Worm (Caenorhabditis elegans) whole organism, midembryonic: ENCODE measurements around the gene Y53C12A.8.

ENCODE experiments used
- T22C8.4 ChIP-seq: fragments of 200-800 bp; sonication (Bioruptor generic); IDR thresholded peaks from 2 replicates; pipeline ENCODE4 v1.3.6; 2022; ENCODE audit warnings: missing genetic modification characterization, missing compliant biosample characterization
- cog-1 ChIP-seq: sonication (generic microtip); optimal IDR thresholded peaks from 2 replicates; lab custom pipeline; 2016; ENCODE audit warnings: missing genetic modification characterization, missing compliant biosample characterization
- flt-1 ChIP-seq: fragments of 200-800 bp; sonication (Bioruptor generic); IDR thresholded peaks from 2 replicates; pipeline ENCODE4 v1.3.6; 2022; ENCODE audit warnings: missing genetic modification characterization, missing compliant biosample characterization
- klf-2 ChIP-seq: fragments of 200-800 bp; sonication (Bioruptor generic); conservative IDR thresholded peaks from 2 replicates; pipeline ENCODE4 v1.3.6; 2022; ENCODE audit warnings: missing genetic modification reagents, missing genetic modification characterization, missing compliant biosample characterization
- med-1 ChIP-seq: sonication (generic microtip); optimal IDR thresholded peaks from 2 replicates; lab custom pipeline; 2017; ENCODE audit warnings: missing genetic modification characterization, mild to moderate bottlenecking, missing compliant biosample characterization, antibody characterized with exemption, missing genetic modification reagents; ENCODE audit not compliant: insufficient read depth
- tab-1 ChIP-seq: fragments of 200-800 bp; sonication (Bioruptor generic); IDR thresholded peaks from 2 replicates; pipeline ENCODE4 v1.3.6; 2022; ENCODE audit warnings: missing genetic modification characterization, missing compliant biosample characterization
- ztf-23 ChIP-seq: fragments of 200-800 bp; sonication (Bioruptor generic); IDR thresholded peaks from 2 replicates; pipeline ENCODE4 v1.3.6; 2022; ENCODE audit warnings: missing genetic modification reagents, missing genetic modification characterization, missing compliant biosample characterization
- ztf-29 ChIP-seq: fragments of 200-800 bp; sonication (Bioruptor generic); IDR thresholded peaks from 2 replicates; pipeline ENCODE4 v1.3.6; 2022; ENCODE audit warnings: missing genetic modification reagents, missing genetic modification characterization, missing compliant biosample characterization

DNA sequence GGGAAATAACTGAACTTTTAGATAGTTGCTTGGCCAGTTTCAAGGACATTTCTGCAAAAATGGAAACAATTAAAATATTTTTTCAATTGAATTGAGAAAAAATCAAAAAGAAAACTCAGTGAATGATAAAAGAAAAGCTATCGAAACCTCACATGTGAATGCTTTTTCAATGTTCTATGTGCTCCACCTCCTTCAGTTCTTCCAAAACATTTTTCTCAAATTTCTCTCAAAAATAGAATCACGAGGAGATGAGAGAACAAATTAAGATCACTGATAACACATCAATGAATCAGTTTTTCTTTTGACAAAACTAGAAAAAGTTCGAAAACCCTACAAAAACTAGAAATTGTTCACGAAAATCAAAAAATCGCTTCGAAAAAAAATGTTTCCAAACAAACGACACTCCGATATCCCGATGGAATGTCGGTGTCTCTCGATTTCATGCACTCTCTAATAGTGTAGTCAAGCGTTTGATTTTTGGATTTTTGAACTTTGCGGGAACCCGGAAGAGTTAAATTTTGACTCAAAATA is 13.5 kb downstream of the Y53C12A.8 start, which contains the start of gene ZK1320.9:
- TF ChIP-seq klf-2 (GFP tag; lab: Robert Waterston, UW) (no peak), flt-1 (GFP tag; lab: Robert Waterston, UW) (no peak), tab-1 (GFP tag; lab: Robert Waterston, UW) (no peak), T22C8.4 (no peak), ztf-23 (GFP tag; lab: Robert Waterston, UW) (no peak), ztf-29 (GFP tag; lab: Robert Waterston, UW) (no peak), med-1 (no peak), cog-1 (tag; lab: Kevin White, UChicago) (no peak)
